Fruit fly (Drosophila melanogaster): ENCODE results near the gene CG11885.
A peak's percentile ranks its signal among the peaks of the same experiment; 100 is the strongest.

Gene CG11885

DNA sequence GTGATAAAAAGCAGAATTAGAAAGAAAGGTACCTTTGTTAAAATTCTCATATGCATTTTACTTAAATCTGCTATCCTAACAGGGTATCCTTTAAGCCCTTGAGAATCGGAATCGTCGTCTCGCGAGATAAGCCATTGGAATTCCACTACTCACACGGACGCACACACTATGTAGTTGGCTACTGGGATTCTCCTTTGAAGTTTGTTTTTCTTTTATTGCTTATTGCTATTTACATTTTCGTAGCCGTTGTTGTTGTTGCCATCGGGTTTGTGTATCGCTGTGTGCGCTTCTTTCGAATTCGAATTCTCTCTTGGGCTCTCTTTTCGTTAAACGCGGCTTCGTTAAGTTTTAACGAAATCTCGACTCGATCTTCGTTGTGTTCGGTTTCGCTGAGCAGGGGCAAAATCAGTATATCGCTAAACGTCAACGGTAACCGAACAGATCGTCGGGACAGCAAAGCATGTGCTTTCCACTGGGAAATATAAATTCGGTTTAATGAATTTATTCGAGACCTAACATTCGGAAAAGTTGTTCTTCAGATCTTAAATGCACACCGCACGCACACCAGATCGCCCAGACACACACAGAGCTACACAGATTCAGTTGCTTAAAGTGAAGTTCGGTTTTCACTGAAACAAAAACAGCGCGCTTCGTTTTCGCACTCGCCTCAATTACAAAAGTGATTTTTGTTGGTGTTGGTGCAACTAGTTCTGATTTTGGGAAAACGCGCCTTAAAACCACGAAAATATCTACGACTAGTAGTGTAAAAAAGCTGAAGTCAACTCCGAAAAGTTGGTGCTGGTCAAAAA lies 9.8 kb upstream of the CG11885 start, which contains the start of gene ex (continued):
- TF ChIP-seq CG31441 (GFP tag; IDR thresholded peaks at IDR 0.05) (peak; percentile 40; the same call in 1 of the 2 replicates), Side (GFP tag; optimal IDR thresholded peaks at IDR 0.05) (peak; percentile 25), CG14667 (GFP tag; IDR thresholded peaks at IDR 0.05) (no peak), Sry-δ (GFP tag; optimal IDR thresholded peaks at IDR 0.05) (no peak), CG13894 (tag; optimal IDR thresholded peaks at IDR 0.05) (peak; percentile 73), Hr78 (GFP tag; optimal IDR thresholded peaks at IDR 0.05) (no peak), crp (GFP tag; optimal IDR thresholded peaks at IDR 0.05) (no peak), TFAM (GFP tag; optimal IDR thresholded peaks at IDR 0.05) (peak; percentile 4), CG7839 (tag; optimal IDR thresholded peaks at IDR 0.05) (peak; percentile 25), B-H1 (GFP tag; IDR thresholded peaks at IDR 0.05) (no peak; the same call in 2 of the 3 replicates), CG4820 (GFP tag; optimal IDR thresholded peaks at IDR 0.05) (no peak), otp (GFP tag; IDR thresholded peaks at IDR 0.05) (peak; percentile 16; the same call in 1 of the 3 replicates), Taf1 (GFP tag; IDR thresholded peaks at IDR 0.05) (no peak), ase (GFP tag; IDR thresholded peaks at IDR 0.05) (no peak), dpn (GFP tag; optimal IDR thresholded peaks at IDR 0.05) (peak in 1 of 2 experiments; percentile 4), twi (tag; optimal IDR thresholded peaks at IDR 0.05) (peak; percentile 39), slou (GFP tag; optimal IDR thresholded peaks at IDR 0.05) (no peak), crc (GFP tag; optimal IDR thresholded peaks at IDR 0.05) (no peak), CG13287 (GFP tag; IDR thresholded peaks at IDR 0.05; ENCODE audit: partially characterized antibody) (peak; percentile 24; the same call in 1 of the 2 replicates), nmo (GFP tag; optimal IDR thresholded peaks at IDR 0.05) (no peak), Lhr (GFP tag; optimal IDR thresholded peaks at IDR 0.05) (peak; percentile 27), CG2889 (GFP tag; IDR thresholded peaks at IDR 0.05) (no peak), Optix (GFP tag; IDR thresholded peaks at IDR 0.05) (no peak), HLH3B (GFP tag; IDR thresholded peaks at IDR 0.05) (peak; percentile 49; the same call in 1 of the 2 replicates), Blimp-1 (GFP tag; optimal IDR thresholded peaks at IDR 0.05) (peak; percentile 48), CG17361 (GFP tag; IDR thresholded peaks at IDR 0.05) (no peak), dmrt99B (tag; optimal IDR thresholded peaks at IDR 0.05) (peak; percentile 33), CG11723 (GFP tag; optimal IDR thresholded peaks at IDR 0.05) (peak; percentile 22), Oaz (GFP tag; IDR thresholded peaks at IDR 0.05) (no peak), sna (GFP tag; IDR thresholded peaks at IDR 0.05; ENCODE audit: partially characterized antibody) (no peak), CG14050 (GFP tag; IDR thresholded peaks at IDR 0.05) (peak; percentile 29; the same call in 1 of the 3 replicates), gsb-n (tag; optimal IDR thresholded peaks at IDR 0.05) (peak; percentile 38), tio (GFP tag; optimal IDR thresholded peaks at IDR 0.05) (no peak), slp2 (GFP tag; optimal IDR thresholded peaks at IDR 0.05) (no peak), Jarid2 (GFP tag; optimal IDR thresholded peaks at IDR 0.05) (peak; percentile 96), dimm (GFP tag; IDR thresholded peaks at IDR 0.05) (no peak), CG6791 (GFP tag; IDR thresholded peaks at IDR 0.05; ENCODE audit: partially characterized antibody) (no peak), Hr51 (GFP tag; optimal IDR thresholded peaks at IDR 0.05) (peak; percentile 7 to 13), Sin3A (optimal IDR thresholded peaks at IDR 0.05) (no peak), dysf (GFP tag; IDR thresholded peaks at IDR 0.05) (no peak), CG12769 (tag; optimal IDR thresholded peaks at IDR 0.05) (peak; percentile 64), CG8281 (tag; optimal IDR thresholded peaks at IDR 0.05) (peak; percentile 23), Trl (optimal IDR thresholded peaks at IDR 0.05) (peak; percentile 50 to 56), Trl (GFP tag; optimal IDR thresholded peaks at IDR 0.05) (peak; percentile 23), CG10462 (GFP tag; optimal IDR thresholded peaks at IDR 0.05) (peak; percentile 29), D19A (tag; optimal IDR thresholded peaks at IDR 0.05) (peak; percentile 30), Rx (GFP tag; IDR thresholded peaks at IDR 0.05) (no peak), CG3281 (GFP tag; optimal IDR thresholded peaks at IDR 0.05) (peak; percentile 65), CG4360 (GFP tag; IDR thresholded peaks at IDR 0.05) (peak; percentile 98)

All from whole organism, embryonic.